Worm (Caenorhabditis elegans) whole organism, midembryonic: Measurements from ENCODE around the gene daf-3.

Source experiments
- T22C8.4 ChIP-seq: fragments of 200-800 bp; sonication (Bioruptor generic); IDR thresholded peaks from 2 replicates; pipeline ENCODE4 v1.3.6; 2022; ENCODE audit warnings: missing genetic modification characterization, missing compliant biosample characterization
- cog-1 ChIP-seq: sonication (generic microtip); optimal IDR thresholded peaks from 2 replicates; lab custom pipeline; 2016; ENCODE audit warnings: missing genetic modification characterization, missing compliant biosample characterization
- flt-1 ChIP-seq: fragments of 200-800 bp; sonication (Bioruptor generic); IDR thresholded peaks from 2 replicates; pipeline ENCODE4 v1.3.6; 2022; ENCODE audit warnings: missing genetic modification characterization, missing compliant biosample characterization
- klf-2 ChIP-seq: fragments of 200-800 bp; sonication (Bioruptor generic); conservative IDR thresholded peaks from 2 replicates; pipeline ENCODE4 v1.3.6; 2022; ENCODE audit warnings: missing genetic modification reagents, missing genetic modification characterization, missing compliant biosample characterization
- med-1 ChIP-seq: sonication (generic microtip); optimal IDR thresholded peaks from 2 replicates; lab custom pipeline; 2017; ENCODE audit warnings: missing genetic modification characterization, mild to moderate bottlenecking, missing compliant biosample characterization, antibody characterized with exemption, missing genetic modification reagents; ENCODE audit not compliant: insufficient read depth
- ref-1 ChIP-seq: fragments of 200-800 bp; sonication (Bioruptor generic); conservative IDR thresholded peaks from 2 replicates; pipeline ENCODE4 v1.3.6; 2022; ENCODE audit warnings: missing genetic modification reagents, missing genetic modification characterization, missing compliant biosample characterization
- tab-1 ChIP-seq: fragments of 200-800 bp; sonication (Bioruptor generic); IDR thresholded peaks from 2 replicates; pipeline ENCODE4 v1.3.6; 2022; ENCODE audit warnings: missing genetic modification characterization, missing compliant biosample characterization

DNA sequence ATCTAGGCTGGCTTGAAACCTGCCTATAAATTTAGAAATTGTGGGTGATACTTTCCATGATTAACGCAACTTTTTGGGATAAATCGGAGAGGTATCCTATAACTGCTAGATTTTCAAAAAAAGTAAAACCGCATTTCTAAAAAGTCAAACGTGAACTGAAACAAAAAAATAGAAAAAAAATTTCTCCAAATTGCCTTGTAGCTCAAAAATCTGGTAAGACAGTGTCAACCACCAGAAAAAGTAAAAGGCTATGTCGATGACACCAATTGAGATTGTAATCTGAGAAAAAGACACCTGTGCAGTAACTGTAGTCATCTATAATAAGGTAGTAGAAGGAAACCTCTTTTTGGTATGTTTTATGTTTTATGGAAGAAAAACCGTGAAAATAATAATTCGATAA lies 3.3 kb upstream of the daf-3 start, which contains the start of gene wdr-54:
- TF ChIP-seq flt-1 (GFP tag; lab: Robert Waterston, UW): no peak
- no peak for TF ChIP-seq ref-1 (GFP tag; lab: Robert Waterston, UW)
- TF ChIP-seq tab-1 (GFP tag; lab: Robert Waterston, UW): no peak
- no peak for TF ChIP-seq klf-2 (GFP tag; lab: Robert Waterston, UW)
- TF ChIP-seq cog-1: no peak
- TF ChIP-seq T22C8.4: no peak
- no peak for TF ChIP-seq med-1
